Worm (Caenorhabditis elegans) whole organism, L4/young adult: Measurements from ENCODE around the gene F56D6.6.

Experiments
- W03F9.2 ChIP-seq: fragments of 150-350 bp; optimal IDR thresholded peaks from 2 replicates; lab custom pipeline; 2014; ENCODE audit warnings: missing biosample characterization, missing genetic modification characterization
- him-1 ChIP-seq: sonication (generic microtip); optimal IDR thresholded peaks from 2 replicates; lab custom pipeline; 2016; ENCODE audit warnings: missing genotype, missing genetic modification reagents, missing genetic modification characterization, missing compliant biosample characterization

ce11 chrIV:3854606-3855005 lies 48.4 kb upstream of the F56D6.6 start:
- TF ChIP-seq him-1 (no peak), W03F9.2 (no peak)
